Fruit fly (Drosophila melanogaster): ENCODE measurements around the gene GAPsec.

- no peak for TF ChIP-seq Sin3A (optimal IDR thresholded peaks at IDR 0.05)
- TF ChIP-seq h (optimal IDR thresholded peaks at IDR 0.05): no peak
These were observed 41.5 kb downstream of the GAPsec start for dm6 chr3L:8582105-8582707.
